Worm (Caenorhabditis elegans): ENCODE results near the gene fubl-3.

Gene fubl-3

ce11 chrX:17475974-17476373, 41.7 kb downstream of the fubl-3 start:
- no peak for TF ChIP-seq blmp-1 (tag; optimal IDR thresholded peaks at IDR 0.05)
- no peak for TF ChIP-seq hlh-1 (tag; optimal IDR thresholded peaks at IDR 0.05)

ce11 chrX:17478677-17479076, 44.4 kb downstream of the fubl-3 start:
- TF ChIP-seq nhr-28 (tag; optimal IDR thresholded peaks at IDR 0.05) (no peak), elt-3 (tag; optimal IDR thresholded peaks at IDR 0.05) (no peak), nhr-2 (tag; optimal IDR thresholded peaks at IDR 0.05) (no peak), zip-8 (tag; optimal IDR thresholded peaks at IDR 0.05) (no peak), M03D4.4 (tag; optimal IDR thresholded peaks at IDR 0.05) (no peak), unc-62 (GFP tag; optimal IDR thresholded peaks at IDR 0.05) (no peak), nhr-237 (tag; optimal IDR thresholded peaks at IDR 0.05) (no peak), elt-1 (tag; optimal IDR thresholded peaks at IDR 0.05; ENCODE audit: borderline replicate concordance, insufficient read depth) (no peak), sem-2 (GFP tag; optimal IDR thresholded peaks at IDR 0.05) (no peak), tbx-8 (GFP tag; optimal IDR thresholded peaks at IDR 0.05) (no peak), flh-1 (GFP tag; optimal IDR thresholded peaks at IDR 0.05) (no peak), lin-32 (GFP tag; optimal IDR thresholded peaks at IDR 0.05) (no peak), pha-4 (tag; optimal IDR thresholded peaks at IDR 0.05) (no peak), nhr-76 (tag; optimal IDR thresholded peaks at IDR 0.05) (no peak)

ce11 chrX:17479694-17480574, 45.7 kb downstream of the fubl-3 start:
- TF ChIP-seq nhr-76 (tag; optimal IDR thresholded peaks at IDR 0.05), result no peak
- peak; percentile 14 for TF ChIP-seq ceh-43 (GFP tag; optimal IDR thresholded peaks at IDR 0.05)
- no peak for TF ChIP-seq zip-8 (tag; optimal IDR thresholded peaks at IDR 0.05)
- peak; percentile 73 for TF ChIP-seq drap-1 (GFP tag; optimal IDR thresholded peaks at IDR 0.05)
- peak; percentile 40 for TF ChIP-seq ceh-83 (GFP tag; optimal IDR thresholded peaks at IDR 0.05)
- TF ChIP-seq nhr-28 (tag; optimal IDR thresholded peaks at IDR 0.05), result no peak
- peak; percentile 27 for TF ChIP-seq mep-1 (tag; optimal IDR thresholded peaks at IDR 0.05)
- peak; percentile 67 for TF ChIP-seq hlh-1 (tag; optimal IDR thresholded peaks at IDR 0.05)
- peak; percentile 90 for TF ChIP-seq ces-1 (GFP tag; optimal IDR thresholded peaks at IDR 0.05)
- TF ChIP-seq mab-5 (tag; optimal IDR thresholded peaks at IDR 0.05), result peak; percentile 58
- no peak for TF ChIP-seq ceh-39 (tag; optimal IDR thresholded peaks at IDR 0.05)
- peak; percentile 99 for TF ChIP-seq ham-2 (GFP tag; optimal IDR thresholded peaks at IDR 0.05)
- TF ChIP-seq unc-39 (tag; optimal IDR thresholded peaks at IDR 0.05), result peak; percentile 60
- peak; percentile 66 for TF ChIP-seq lin-32 (GFP tag; optimal IDR thresholded peaks at IDR 0.05)
- TF ChIP-seq blmp-1 (tag; optimal IDR thresholded peaks at IDR 0.05), result peak; percentile 88
- TF ChIP-seq nhr-2 (tag; optimal IDR thresholded peaks at IDR 0.05), result peak; percentile 10
- TF ChIP-seq M03D4.4 (tag; optimal IDR thresholded peaks at IDR 0.05), result no peak
- peak; percentile 70 for TF ChIP-seq nhr-237 (tag; optimal IDR thresholded peaks at IDR 0.05)
- TF ChIP-seq cnd-1 (tag; optimal IDR thresholded peaks at IDR 0.05), result peak; percentile 57
- TF ChIP-seq snpc-4 (tag; optimal IDR thresholded peaks at IDR 0.05), result no peak
- TF ChIP-seq flh-1 (GFP tag; optimal IDR thresholded peaks at IDR 0.05), result no peak
- peak; percentile 94 for TF ChIP-seq mls-2 (tag; optimal IDR thresholded peaks at IDR 0.05)
- no peak for TF ChIP-seq tbx-8 (GFP tag; optimal IDR thresholded peaks at IDR 0.05)
- no peak for TF ChIP-seq elt-3 (tag; optimal IDR thresholded peaks at IDR 0.05)
- no peak for TF ChIP-seq lin-13 (tag; optimal IDR thresholded peaks at IDR 0.05)
- no peak for TF ChIP-seq nhr-12 (tag; optimal IDR thresholded peaks at IDR 0.05)
- peak; percentile 94 for TF ChIP-seq unc-62 (GFP tag; optimal IDR thresholded peaks at IDR 0.05)
- TF ChIP-seq pha-4 (tag; optimal IDR thresholded peaks at IDR 0.05), result peak; percentile 52
- no peak for TF ChIP-seq sem-2 (GFP tag; optimal IDR thresholded peaks at IDR 0.05)
- peak; percentile 92 for TF ChIP-seq unc-120 (tag; optimal IDR thresholded peaks at IDR 0.05; ENCODE audit: poor library complexity, severe bottlenecking)
- no peak for TF ChIP-seq elt-1 (tag; optimal IDR thresholded peaks at IDR 0.05; ENCODE audit: borderline replicate concordance, insufficient read depth)
- no peak for TF ChIP-seq lsy-2 (tag; optimal IDR thresholded peaks at IDR 0.05)
- no peak for TF ChIP-seq bed-3 (GFP tag; optimal IDR thresholded peaks at IDR 0.05)
- TF ChIP-seq ztf-11 (tag; optimal IDR thresholded peaks at IDR 0.05), result peak; percentile 61
- TF ChIP-seq sptf-1 (tag; optimal IDR thresholded peaks at IDR 0.05), result peak; percentile 75
